Worm (Caenorhabditis elegans): ENCODE data around the gene K08C7.1.
"Not testable (repeated sequence)": the region's sequence is repeated elsewhere in the genome, so short reads cannot be mapped to it uniquely, and the experiment has no call there.

Gene K08C7.1

ce11 chrIV:10682155-10682749 lies 25.6 kb downstream of the K08C7.1 start, which contains the start of gene fmo-2 (continued):
- TF ChIP-seq F23B12.7 (tag; optimal IDR thresholded peaks at IDR 0.05; ENCODE audit: insufficient read depth) = no peak
- TF ChIP-seq F39B2.1 (GFP tag; IDR thresholded peaks at IDR 0.05) = no peak
- TF ChIP-seq let-607 (tag; optimal IDR thresholded peaks at IDR 0.05) = no peak

ce11 chrIV:10685758-10686157 lies 29.1 kb downstream of the K08C7.1 start, which contains the start of the genes K08C7.6 and R102.1:
K08C7.6 (minus strand) TSS chrIV:10685858.
R102.1 (plus strand) TSS chrIV:10686048.
- TF ChIP-seq lag-1 (GFP tag; IDR thresholded peaks at IDR 0.05) (no peak), bed-2 (GFP tag; IDR thresholded peaks at IDR 0.05) (no peak), mxl-1 (tag; optimal IDR thresholded peaks at IDR 0.05) (no peak), athp-1 (tag; optimal IDR thresholded peaks at IDR 0.05) (no peak), F37B4.10 (GFP tag; IDR thresholded peaks at IDR 0.05) (no peak), pha-4 (tag; optimal IDR thresholded peaks at IDR 0.05) (no peak), F49E8.2 (tag; optimal IDR thresholded peaks at IDR 0.05; ENCODE audit: insufficient read depth) (no peak), bed-1 (GFP tag; IDR thresholded peaks at IDR 0.05) (no peak), unc-62 (GFP tag; optimal IDR thresholded peaks at IDR 0.05) (no peak), madf-8 (GFP tag; conservative IDR thresholded peaks at IDR 0.05) (no peak), hmg-1.2 (GFP tag; IDR thresholded peaks at IDR 0.05) (no peak), egrh-3 (GFP tag; IDR thresholded peaks at IDR 0.05) (no peak), ama-1 (optimal IDR thresholded peaks at IDR 0.05) (no peak), ama-1 (GFP tag; optimal IDR thresholded peaks at IDR 0.05) (no peak), T07F8.4 (tag; optimal IDR thresholded peaks at IDR 0.05) (no peak), akir-1 (GFP tag; optimal IDR thresholded peaks at IDR 0.05) (no peak), B0336.3 (GFP tag; IDR thresholded peaks at IDR 0.05) (no peak), hlh-12 (tag; optimal IDR thresholded peaks at IDR 0.05) (no peak), rcor-1 (GFP tag; IDR thresholded peaks at IDR 0.05) (no peak)

ce11 chrIV:10687307-10687706 lies 30.7 kb downstream of the K08C7.1 start, which contains the start of gene R102.2:
R102.2 (plus strand) TSS chrIV:10687607.
- not testable (repeated sequence) for TF ChIP-seq F23B12.7 (tag; optimal IDR thresholded peaks at IDR 0.05; ENCODE audit: insufficient read depth); ekl-4 (GFP tag; IDR thresholded peaks at IDR 0.05); bed-1 (GFP tag; IDR thresholded peaks at IDR 0.05)

- no peak for TF ChIP-seq rec-8 (tag; optimal IDR thresholded peaks at IDR 0.05)
- TF ChIP-seq F49E8.2 (tag; optimal IDR thresholded peaks at IDR 0.05; ENCODE audit: insufficient read depth) = no peak
- no peak for TF ChIP-seq aptf-3 (GFP tag; IDR thresholded peaks at IDR 0.05)
- no peak for TF ChIP-seq F23B12.7 (tag; optimal IDR thresholded peaks at IDR 0.05; ENCODE audit: insufficient read depth)
- TF ChIP-seq hsf-1 (GFP tag; IDR thresholded peaks at IDR 0.05) = no peak
- no peak for TF ChIP-seq egrh-3 (GFP tag; IDR thresholded peaks at IDR 0.05)
- no peak for TF ChIP-seq nhr-90 (tag; optimal IDR thresholded peaks at IDR 0.05)
- no peak for TF ChIP-seq chd-7 (tag; optimal IDR thresholded peaks at IDR 0.05)
- TF ChIP-seq dpff-1 (tag; optimal IDR thresholded peaks at IDR 0.05) = no peak
- TF ChIP-seq F39B2.1 (GFP tag; IDR thresholded peaks at IDR 0.05) = no peak
- no peak for TF ChIP-seq repo-1 (tag; optimal IDR thresholded peaks at IDR 0.05)
- no peak for TF ChIP-seq madf-10 (tag; optimal IDR thresholded peaks at IDR 0.05)
These were observed 32.5 kb downstream of the K08C7.1 start, which contains the start of gene R102.3 for ce11 chrIV:10688972-10689567. R102.3 (plus strand) TSS chrIV:10689517.

- TF ChIP-seq hmg-20 (GFP tag; IDR thresholded peaks at IDR 0.05) (no peak), bed-1 (GFP tag; IDR thresholded peaks at IDR 0.05) (no peak), lir-1 (GFP tag; conservative IDR thresholded peaks at IDR 0.05) (no peak), ceh-79 (tag; optimal IDR thresholded peaks at IDR 0.05) (no peak), B0019.2 (GFP tag; conservative IDR thresholded peaks at IDR 0.05) (no peak), let-526 (GFP tag; IDR thresholded peaks at IDR 0.05) (no peak), ceh-91 (GFP tag; IDR thresholded peaks at IDR 0.05) (no peak), lag-1 (GFP tag; IDR thresholded peaks at IDR 0.05) (no peak), let-607 (tag; optimal IDR thresholded peaks at IDR 0.05) (no peak), mcd-1 (GFP tag; IDR thresholded peaks at IDR 0.05) (no peak), ceh-40 (GFP tag; IDR thresholded peaks at IDR 0.05) (no peak), K11D2.4 (GFP tag; IDR thresholded peaks at IDR 0.05) (no peak), F33H1.4 (GFP tag; IDR thresholded peaks at IDR 0.05) (no peak)
These were observed 33.5 kb downstream of the K08C7.1 start, which contains the start of gene R102.8 for ce11 chrIV:10690139-10690538. R102.8 (minus strand) TSS chrIV:10690239.
